Worm (Caenorhabditis elegans): Measurements from ENCODE around the gene T13G4.7.

Gene T13G4.7

DNA sequence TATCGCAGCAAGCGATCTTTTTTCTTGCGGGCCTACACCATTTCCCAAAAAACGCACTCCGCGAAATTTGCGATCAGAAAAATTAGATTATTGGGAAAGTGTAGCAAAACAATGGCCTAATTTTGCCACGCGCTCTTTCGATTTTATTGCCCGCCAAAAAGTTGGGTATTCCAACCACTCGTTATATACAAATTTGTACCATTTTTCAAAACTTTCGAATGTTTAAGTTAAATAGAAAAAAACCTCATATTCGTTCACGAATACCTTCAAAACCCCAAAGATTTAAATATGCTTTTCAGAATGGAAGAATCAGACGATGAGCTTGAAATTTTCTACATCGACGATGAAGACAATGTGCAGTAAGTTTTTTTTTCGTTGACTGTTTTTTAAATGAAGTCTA, 13.1 kb downstream of the T13G4.7 start, which contains the start of gene T13G4.1:
T13G4.1 (plus strand) TSS at position 301 of the 400 bp plus-strand sequence.
- TF ChIP-seq nhr-77 (tag; optimal IDR thresholded peaks at IDR 0.05) (no peak), elt-3 (tag; optimal IDR thresholded peaks at IDR 0.05) (no peak), nhr-11 (tag; optimal IDR thresholded peaks at IDR 0.05) (no peak), zag-1 (tag; optimal IDR thresholded peaks at IDR 0.05) (no peak), unc-55 (GFP tag; optimal IDR thresholded peaks at IDR 0.05) (no peak), sma-9 (GFP tag; optimal IDR thresholded peaks at IDR 0.05) (no peak), sma-9 (tag; optimal IDR thresholded peaks at IDR 0.05) (no peak), unc-39 (tag; optimal IDR thresholded peaks at IDR 0.05) (no peak), unc-62 (GFP tag; optimal IDR thresholded peaks at IDR 0.05) (no peak), ZK546.5 (tag; optimal IDR thresholded peaks at IDR 0.05) (no peak), nhr-25 (tag; optimal IDR thresholded peaks at IDR 0.05) (no peak), nhr-237 (tag; optimal IDR thresholded peaks at IDR 0.05) (no peak), alr-1 (tag; optimal IDR thresholded peaks at IDR 0.05) (no peak), mbf-1 (tag; optimal IDR thresholded peaks at IDR 0.05) (no peak), R02D3.7 (tag; optimal IDR thresholded peaks at IDR 0.05) (no peak), ama-1 (optimal IDR thresholded peaks at IDR 0.05) (no peak), sem-4 (tag; optimal IDR thresholded peaks at IDR 0.05) (no peak)

DNA sequence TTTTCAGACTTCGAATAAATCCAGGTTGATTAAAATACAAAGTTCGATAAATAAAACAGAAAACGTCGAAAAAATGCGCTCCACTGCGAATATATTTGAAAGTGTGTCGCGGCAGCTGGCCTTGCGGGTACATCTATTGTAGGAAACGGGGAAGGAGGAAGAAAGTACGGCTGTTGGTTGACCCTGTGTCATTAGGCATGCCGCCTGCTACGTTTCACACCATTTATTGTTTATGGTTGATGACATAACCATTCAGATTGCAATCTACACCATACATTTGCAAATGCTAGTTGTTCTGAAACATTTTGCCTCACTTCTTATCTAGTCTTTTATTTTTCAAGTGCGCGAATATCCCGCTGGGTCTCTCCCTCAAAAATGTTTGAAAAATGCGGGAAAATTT, 14.3 kb downstream of the T13G4.7 start, which contains the start of gene T13G4.4:
T13G4.4 (minus strand) TSS at position 97 of the 400 bp plus-strand sequence.
- TF ChIP-seq sma-3 (GFP tag; optimal IDR thresholded peaks at IDR 0.05) = no peak
- TF ChIP-seq unc-62 (GFP tag; optimal IDR thresholded peaks at IDR 0.05) = no peak
- TF ChIP-seq unc-39 (tag; optimal IDR thresholded peaks at IDR 0.05) = no peak
- no peak for TF ChIP-seq R02D3.7 (tag; optimal IDR thresholded peaks at IDR 0.05)
- no peak for TF ChIP-seq crh-2 (tag; optimal IDR thresholded peaks at IDR 0.05)
- TF ChIP-seq unc-55 (GFP tag; optimal IDR thresholded peaks at IDR 0.05) = no peak
- peak; percentile 22 for TF ChIP-seq nhr-25 (tag; optimal IDR thresholded peaks at IDR 0.05)

DNA sequence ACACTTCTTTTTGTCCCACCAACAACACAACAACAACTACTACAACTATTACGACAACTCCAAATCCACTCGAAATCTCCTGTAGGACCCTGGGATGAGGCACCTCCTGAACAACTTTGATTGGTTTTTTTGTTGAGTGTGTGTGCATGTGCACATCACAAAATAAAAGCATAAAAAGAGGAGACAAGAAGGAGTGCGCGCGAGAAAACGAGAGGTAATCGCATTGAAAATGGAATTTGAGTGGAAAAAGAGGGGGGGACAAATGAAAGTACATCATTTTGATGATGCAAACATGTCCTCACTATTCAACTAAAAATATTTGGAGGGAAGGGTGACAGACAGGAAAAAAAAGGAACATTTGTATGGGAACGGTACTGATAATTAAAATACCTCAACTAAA, 20.5 kb downstream of the T13G4.7 start:
- TF ChIP-seq snpc-4 (tag; optimal IDR thresholded peaks at IDR 0.05) (no peak), elt-1 (tag; optimal IDR thresholded peaks at IDR 0.05) (no peak), peb-1 (tag; optimal IDR thresholded peaks at IDR 0.05) (no peak), fos-1 (tag; optimal IDR thresholded peaks at IDR 0.05) (no peak), aly-2 (tag; optimal IDR thresholded peaks at IDR 0.05) (no peak), egl-27 (tag; optimal IDR thresholded peaks at IDR 0.05) (no peak), nhr-129 (tag; optimal IDR thresholded peaks at IDR 0.05) (no peak), ZK546.5 (tag; optimal IDR thresholded peaks at IDR 0.05) (no peak), blmp-1 (tag; optimal IDR thresholded peaks at IDR 0.05; ENCODE audit: insufficient read depth) (no peak), nhr-23 (tag; optimal IDR thresholded peaks at IDR 0.05) (no peak), lsy-2 (tag; optimal IDR thresholded peaks at IDR 0.05) (no peak), lin-13 (GFP tag; optimal IDR thresholded peaks at IDR 0.05) (no peak), ztf-4 (tag; optimal IDR thresholded peaks at IDR 0.05) (no peak), nhr-6 (tag; optimal IDR thresholded peaks at IDR 0.05) (no peak), ama-1 (optimal IDR thresholded peaks at IDR 0.05) (no peak), ceh-16 (tag; optimal IDR thresholded peaks at IDR 0.05) (no peak), nhr-237 (tag; optimal IDR thresholded peaks at IDR 0.05) (no peak), nhr-11 (tag; optimal IDR thresholded peaks at IDR 0.05) (no peak)

DNA sequence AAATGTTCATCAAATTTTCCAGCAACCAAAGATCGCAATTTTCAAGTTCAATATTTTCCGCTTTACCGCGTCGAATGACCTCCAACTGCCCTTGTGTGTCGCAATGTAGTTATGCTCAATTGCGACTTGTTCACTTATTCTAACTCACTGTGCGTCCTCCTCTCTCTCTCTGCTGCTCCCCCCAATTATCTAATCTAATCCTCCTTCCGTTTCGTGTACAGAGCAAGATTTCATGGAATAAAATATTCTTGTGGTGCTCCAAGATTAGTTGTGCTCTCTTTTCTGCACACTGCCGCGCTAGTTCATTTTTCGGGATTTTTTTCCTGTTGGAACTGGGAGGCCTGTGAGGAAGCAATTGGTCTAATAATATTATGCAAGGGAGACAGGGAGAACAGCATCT, 21.9 kb downstream of the T13G4.7 start:
- TF ChIP-seq R02D3.7 (tag; optimal IDR thresholded peaks at IDR 0.05) (no peak), lsy-2 (tag; optimal IDR thresholded peaks at IDR 0.05) (no peak), unc-39 (tag; optimal IDR thresholded peaks at IDR 0.05) (no peak), dmd-4 (tag; optimal IDR thresholded peaks at IDR 0.05) (no peak), F13H6.1 (tag; optimal IDR thresholded peaks at IDR 0.05) (no peak), nhr-25 (tag; optimal IDR thresholded peaks at IDR 0.05) (no peak), egl-27 (tag; optimal IDR thresholded peaks at IDR 0.05) (no peak), ztf-11 (tag; optimal IDR thresholded peaks at IDR 0.05) (no peak), crh-2 (tag; optimal IDR thresholded peaks at IDR 0.05) (no peak), nhr-237 (tag; optimal IDR thresholded peaks at IDR 0.05) (no peak), nhr-12 (tag; optimal IDR thresholded peaks at IDR 0.05) (no peak)

DNA sequence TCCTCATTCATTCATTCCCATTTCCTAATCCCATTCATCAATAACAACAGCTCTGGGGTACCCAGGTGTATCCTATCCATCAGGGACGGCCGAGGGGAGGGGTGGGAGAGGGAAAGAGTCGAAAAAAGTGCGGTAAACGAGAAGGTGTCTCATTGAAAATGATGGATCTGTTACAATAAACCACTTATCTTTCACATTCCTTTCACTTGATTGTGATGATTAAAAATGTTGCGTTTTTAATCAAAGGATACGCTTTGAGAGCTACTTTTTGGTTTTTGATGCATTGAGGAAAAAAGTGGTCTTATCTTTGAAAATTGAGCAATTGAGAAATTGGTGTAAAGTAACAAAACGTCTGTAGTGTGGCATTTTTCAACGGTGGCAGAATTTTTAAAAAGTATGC, 22.7 kb downstream of the T13G4.7 start:
- TF ChIP-seq dmd-4 (tag; optimal IDR thresholded peaks at IDR 0.05) (no peak), gmeb-1 (tag; optimal IDR thresholded peaks at IDR 0.05) (no peak), unc-55 (GFP tag; optimal IDR thresholded peaks at IDR 0.05) (no peak), sem-4 (tag; optimal IDR thresholded peaks at IDR 0.05) (no peak), R02D3.7 (tag; optimal IDR thresholded peaks at IDR 0.05) (no peak), nhr-21 (tag; optimal IDR thresholded peaks at IDR 0.05) (no peak), nhr-6 (tag; optimal IDR thresholded peaks at IDR 0.05) (no peak), ztf-11 (tag; optimal IDR thresholded peaks at IDR 0.05) (no peak)
